Fruit fly (Drosophila melanogaster): ENCODE measurements around the gene Pde1c.

Pde1c gene

dm6 chr2L:11829277-11829676, 99.1 kb downstream of the Pde1c start, which contains the start of gene esc (continued):
- TF ChIP-seq dimm (GFP tag; IDR thresholded peaks at IDR 0.05) = no peak
- no peak for TF ChIP-seq ham (GFP tag; IDR thresholded peaks at IDR 0.05)
- TF ChIP-seq Aef1 (GFP tag; IDR thresholded peaks at IDR 0.05) = no peak
- peak; percentile 66 for TF ChIP-seq Opbp (GFP tag; IDR thresholded peaks at IDR 0.05; ENCODE audit: partially characterized antibody)
- TF ChIP-seq CG15514 (GFP tag; optimal IDR thresholded peaks at IDR 0.05) = peak; percentile 46
- peak; percentile 39 for TF ChIP-seq CHES-1-like (GFP tag; optimal IDR thresholded peaks at IDR 0.05)
- no peak for TF ChIP-seq CG14860 (GFP tag; IDR thresholded peaks at IDR 0.05; ENCODE audit: partially characterized antibody)
- peak; percentile 29 for TF ChIP-seq tx (GFP tag; optimal IDR thresholded peaks at IDR 0.05)
- TF ChIP-seq CG9876 (GFP tag; optimal IDR thresholded peaks at IDR 0.05) = peak; percentile 22
- peak; percentile 87 for TF ChIP-seq CG1603 (tag; optimal IDR thresholded peaks at IDR 0.05)
- TF ChIP-seq bcd (GFP tag; optimal IDR thresholded peaks at IDR 0.05) = peak; percentile 26
- TF ChIP-seq CG8290 (GFP tag; optimal IDR thresholded peaks at IDR 0.05) = peak; percentile 50
- TF ChIP-seq CG8290 (tag; optimal IDR thresholded peaks at IDR 0.05) = no peak
- TF ChIP-seq Mad (GFP tag; optimal IDR thresholded peaks at IDR 0.05) = peak; percentile 61
- no peak for TF ChIP-seq Oaz (GFP tag; IDR thresholded peaks at IDR 0.05)
- no peak for TF ChIP-seq Kr (GFP tag; optimal IDR thresholded peaks at IDR 0.05)
- no peak for TF ChIP-seq danr (GFP tag; IDR thresholded peaks at IDR 0.05)
- TF ChIP-seq CG10209 (GFP tag; optimal IDR thresholded peaks at IDR 0.05) = peak; percentile 21
- TF ChIP-seq CG10267 (tag; optimal IDR thresholded peaks at IDR 0.05) = peak; percentile 97
- peak; percentile 37 for TF ChIP-seq Hsf (GFP tag; optimal IDR thresholded peaks at IDR 0.05)
- TF ChIP-seq MESR4 (GFP tag; optimal IDR thresholded peaks at IDR 0.05) = peak; percentile 35
- no peak for TF ChIP-seq dan (GFP tag; IDR thresholded peaks at IDR 0.05)
- TF ChIP-seq CG11093 (GFP tag; IDR thresholded peaks at IDR 0.05) = no peak
- TF ChIP-seq phol (tag; optimal IDR thresholded peaks at IDR 0.05) = peak; percentile 49
- TF ChIP-seq Adf1 (GFP tag; IDR thresholded peaks at IDR 0.05) = peak; percentile 45
- peak; percentile 49 for TF ChIP-seq CoRest (tag; optimal IDR thresholded peaks at IDR 0.05)
- no peak for TF ChIP-seq CG17568 (GFP tag; optimal IDR thresholded peaks at IDR 0.05)
- TF ChIP-seq CG9609 (GFP tag; optimal IDR thresholded peaks at IDR 0.05) = peak; percentile 49
- TF ChIP-seq Med (GFP tag) = peak; percentile 93
- peak; percentile 79 for TF ChIP-seq CG17186 (GFP tag; optimal IDR thresholded peaks at IDR 0.05)
- peak; percentile 14 for TF ChIP-seq CG1792 (GFP tag; optimal IDR thresholded peaks at IDR 0.05)
- TF ChIP-seq CG9817 (tag; optimal IDR thresholded peaks at IDR 0.05) = peak; percentile 23
- peak; percentile 76 for TF ChIP-seq Myb (GFP tag; optimal IDR thresholded peaks at IDR 0.05)
- TF ChIP-seq CG15479 (GFP tag; optimal IDR thresholded peaks at IDR 0.05) = no peak
- peak; percentile 82 for TF ChIP-seq CG3847 (GFP tag; IDR thresholded peaks at IDR 0.05)
- no peak for TF ChIP-seq bigmax (GFP tag; optimal IDR thresholded peaks at IDR 0.05)
- no peak for TF ChIP-seq CG11504 (tag; optimal IDR thresholded peaks at IDR 0.05)
- peak; percentile 69 for TF ChIP-seq E2f1 (GFP tag; IDR thresholded peaks at IDR 0.05)
- peak in 1 of 2 experiments; percentile 30 for TF ChIP-seq Pdp1 (GFP tag; optimal IDR thresholded peaks at IDR 0.05)
- no peak for TF ChIP-seq chinmo (GFP tag; IDR thresholded peaks at IDR 0.05; ENCODE audit: partially characterized antibody)
- no peak for TF ChIP-seq klu (GFP tag; IDR thresholded peaks at IDR 0.05)
- no peak for TF ChIP-seq insv (GFP tag; optimal IDR thresholded peaks at IDR 0.05)
- peak; percentile 39 for TF ChIP-seq lilli (GFP tag; optimal IDR thresholded peaks at IDR 0.05)
- peak; percentile 26 for TF ChIP-seq dm (GFP tag; optimal IDR thresholded peaks at IDR 0.05)
- TF ChIP-seq p53 (GFP tag; optimal IDR thresholded peaks at IDR 0.05) = peak; percentile 10
- no peak for TF ChIP-seq CG9727 (GFP tag; optimal IDR thresholded peaks at IDR 0.05)
- TF ChIP-seq emc (GFP tag; optimal IDR thresholded peaks at IDR 0.05) = peak; percentile 3
- TF ChIP-seq pho (GFP tag; optimal IDR thresholded peaks at IDR 0.05) = peak; percentile 29
- TF ChIP-seq CG10654 (GFP tag; optimal IDR thresholded peaks at IDR 0.05) = peak; percentile 7
- TF ChIP-seq shn (GFP tag; optimal IDR thresholded peaks at IDR 0.05) = no peak
- TF ChIP-seq Bdp1 (GFP tag; optimal IDR thresholded peaks at IDR 0.05) = peak; percentile 30
- no peak for TF ChIP-seq CG3838 (GFP tag; optimal IDR thresholded peaks at IDR 0.05)
